Worm (Caenorhabditis elegans): ENCODE data around the gene cdc-14.
"Not testable (repeated sequence)": the region's sequence is repeated elsewhere in the genome, so short reads cannot be mapped to it uniquely, and the experiment has no call there.

cdc-14 gene

ce11 chrII:5541685-5542084, 51.5 kb downstream of the cdc-14 start, which contains the start of gene C17C3.24:
TSS of gene C17C3.24 (minus strand) at chrII:5541785.
- TF ChIP-seq nhr-2 (tag; optimal IDR thresholded peaks at IDR 0.05), result no peak
- no peak for TF ChIP-seq mab-5 (tag; optimal IDR thresholded peaks at IDR 0.05)

- TF ChIP-seq ces-1 (GFP tag; optimal IDR thresholded peaks at IDR 0.05); nhr-237 (tag; optimal IDR thresholded peaks at IDR 0.05); ceh-39 (tag; optimal IDR thresholded peaks at IDR 0.05): not testable (repeated sequence)
Measured at ce11 chrII:5540113-5540512, 53.1 kb downstream of the cdc-14 start, which contains the start of gene hlh-27. TSS of gene hlh-27 (minus strand) at chrII:5540213.
